Worm (Caenorhabditis elegans) whole organism, L3 larva: ENCODE measurements around the gene hlh-26.

ENCODE experiments used
- R02D3.7 ChIP-seq: fragments of 150-350 bp; optimal IDR thresholded peaks from 2 replicates; lab custom pipeline; 2014; ENCODE audit warnings: missing biosample characterization, missing genetic modification characterization
- ZK546.5 ChIP-seq: sonication (generic microtip); optimal IDR thresholded peaks from 2 replicates; lab custom pipeline; 2017; ENCODE audit warnings: missing biosample characterization, missing genetic modification characterization
- aly-2 ChIP-seq: fragments of 150-350 bp; optimal IDR thresholded peaks from 2 replicates; lab custom pipeline; 2014; ENCODE audit warnings: missing biosample characterization, missing genetic modification characterization
- ama-1 ChIP-seq: fragments of 150-350 bp; optimal IDR thresholded peaks from 2 replicates; lab custom pipeline; 2018
- ceh-9 ChIP-seq: sonication (generic microtip); optimal IDR thresholded peaks from 2 replicates; lab custom pipeline; 2018; ENCODE audit warnings: missing biosample characterization, missing genetic modification characterization
- elt-1 ChIP-seq: fragments of 150-350 bp; optimal IDR thresholded peaks from 2 replicates; lab custom pipeline; 2014; ENCODE audit warnings: missing biosample characterization, missing genetic modification characterization
- elt-2 ChIP-seq: sonication (generic microtip); optimal IDR thresholded peaks from 2 replicates; lab custom pipeline; 2016; ENCODE audit warnings: missing genetic modification reagents, mild to moderate bottlenecking, missing genetic modification characterization, missing compliant biosample characterization
- elt-3 ChIP-seq, 3 experiments: fragments of 150-350 bp in 1 of 3; sonication (generic microtip) in 2 of 3; optimal IDR thresholded peaks; 2 replicates in 2 of 3; 4 replicates in 1 of 3; lab custom pipeline; 2014 to 2017; ENCODE audit warnings: missing biosample characterization in 3 of 3, missing genetic modification characterization in 3 of 3
- eor-1 ChIP-seq, 2 experiments: fragments of 150-350 bp; optimal IDR thresholded peaks; 2 replicates each; lab custom pipeline; 2014 to 2018; ENCODE audit warnings: missing biosample characterization in 2 of 2, missing genetic modification characterization in 2 of 2
- fkh-2 ChIP-seq: fragments of 150-350 bp; optimal IDR thresholded peaks from 2 replicates; lab custom pipeline; 2014; ENCODE audit warnings: missing biosample characterization, missing genetic modification reagents, missing genetic modification characterization
- fos-1 ChIP-seq: fragments of 150-350 bp; optimal IDR thresholded peaks from 2 replicates; lab custom pipeline; 2014; ENCODE audit warnings: missing biosample characterization, missing genetic modification characterization
- hmg-11 ChIP-seq: sonication (generic microtip); optimal IDR thresholded peaks from 2 replicates; lab custom pipeline; 2016; ENCODE audit warnings: missing genetic modification characterization, missing compliant biosample characterization
- lin-15B ChIP-seq: fragments of 150-350 bp; optimal IDR thresholded peaks from 2 replicates; lab custom pipeline; 2014; ENCODE audit warnings: missing biosample characterization, missing genetic modification characterization
- lin-39 ChIP-seq: fragments of 150-350 bp; optimal IDR thresholded peaks from 2 replicates; lab custom pipeline; 2018; ENCODE audit warnings: missing biosample characterization, missing genetic modification reagents, missing genetic modification characterization
- mdl-1 ChIP-seq: fragments of 150-350 bp; optimal IDR thresholded peaks from 2 replicates; lab custom pipeline; 2014; ENCODE audit warnings: missing biosample characterization, missing genetic modification characterization
- mml-1 ChIP-seq: fragments of 150-350 bp; sonication (generic microtip); optimal IDR thresholded peaks from 3 replicates; lab custom pipeline; 2014; ENCODE audit warnings: missing biosample characterization, missing genetic modification characterization
- nhr-11 ChIP-seq: fragments of 150-350 bp; optimal IDR thresholded peaks from 2 replicates; lab custom pipeline; 2014; ENCODE audit warnings: missing biosample characterization, missing genetic modification characterization
- nhr-12 ChIP-seq: fragments of 150-350 bp; optimal IDR thresholded peaks from 2 replicates; lab custom pipeline; 2014; ENCODE audit warnings: missing biosample characterization, missing genetic modification characterization
- nhr-237 ChIP-seq: fragments of 150-350 bp; optimal IDR thresholded peaks from 2 replicates; lab custom pipeline; 2014; ENCODE audit warnings: missing biosample characterization, missing genetic modification characterization
- nhr-25 ChIP-seq: sonication (generic microtip); optimal IDR thresholded peaks from 2 replicates; lab custom pipeline; 2017; ENCODE audit warnings: missing biosample characterization, missing genetic modification characterization
- nhr-28 ChIP-seq: fragments of 150-350 bp; optimal IDR thresholded peaks from 2 replicates; lab custom pipeline; 2014; ENCODE audit warnings: missing biosample characterization, missing genetic modification characterization
- nhr-67 ChIP-seq: fragments of 150-350 bp; optimal IDR thresholded peaks from 2 replicates; lab custom pipeline; 2014; ENCODE audit warnings: missing biosample characterization, missing genetic modification characterization
- nhr-76 ChIP-seq: fragments of 150-350 bp; sonication (generic microtip); optimal IDR thresholded peaks from 5 replicates; lab custom pipeline; 2014; ENCODE audit warnings: missing biosample characterization, missing genetic modification characterization
- pha-4 ChIP-seq: fragments of 150-350 bp; optimal IDR thresholded peaks from 2 replicates; lab custom pipeline; 2014; ENCODE audit warnings: missing biosample characterization, missing genetic modification reagents, missing genetic modification characterization
- pqm-1 ChIP-seq: fragments of 150-350 bp; optimal IDR thresholded peaks from 2 replicates; lab custom pipeline; 2017; ENCODE audit warnings: missing biosample characterization, missing genetic modification characterization, inconsistent platforms
- sea-2 ChIP-seq: fragments of 150-350 bp; sonication (generic microtip); optimal IDR thresholded peaks from 4 replicates; lab custom pipeline; 2014; ENCODE audit warnings: missing biosample characterization, missing genetic modification reagents, missing genetic modification characterization
- snpc-4 ChIP-seq: fragments of 150-350 bp; optimal IDR thresholded peaks from 2 replicates; lab custom pipeline; 2014; ENCODE audit warnings: missing biosample characterization, missing genetic modification characterization
- tbx-2 ChIP-seq: sonication (generic microtip); optimal IDR thresholded peaks from 2 replicates; lab custom pipeline; 2016; ENCODE audit warnings: mild to moderate bottlenecking, missing genetic modification characterization, missing compliant biosample characterization
- unc-39 ChIP-seq: sonication (generic microtip); optimal IDR thresholded peaks from 4 replicates; lab custom pipeline; 2017; ENCODE audit warnings: missing biosample characterization, missing genetic modification characterization
- unc-62 ChIP-seq: fragments of 150-350 bp; sonication (generic microtip); optimal IDR thresholded peaks from 4 replicates; lab custom pipeline; 2014; ENCODE audit warnings: missing biosample characterization, missing genetic modification reagents, missing genetic modification characterization
- ztf-11 ChIP-seq: fragments of 150-350 bp; optimal IDR thresholded peaks from 2 replicates; lab custom pipeline; 2014; ENCODE audit warnings: missing biosample characterization, missing genetic modification characterization

hlh-26 gene

ce11 chrII:5557134-5557533 lies 23.6 kb upstream of the hlh-26 start:
- TF ChIP-seq nhr-237 (tag; lab: Kevin White, UChicago), result no peak
- peak; percentile 95 for TF ChIP-seq elt-2 (tag; lab: Kevin White, UChicago)
- TF ChIP-seq pqm-1 (tag; lab: Kevin White, UChicago), result peak; percentile 76

ce11 chrII:5556431-5556830 lies 22.9 kb upstream of the hlh-26 start, which contains the start of gene ins-11:
ins-11 (plus strand) TSS chrII:5556731.
- no peak for TF ChIP-seq nhr-25 (tag; lab: Kevin White, UChicago)
- TF ChIP-seq unc-62 (GFP tag; lab: Kevin White, UChicago), result no peak
- no peak for TF ChIP-seq mdl-1
- TF ChIP-seq hmg-11, result no peak
- TF ChIP-seq elt-3 (tag; optimal IDR thresholded peaks at IDR 0.05; lab: Kevin White, UChicago), result no peak
- TF ChIP-seq nhr-67 (tag; lab: Kevin White, UChicago), result no peak
- no peak for TF ChIP-seq nhr-28 (tag; lab: Kevin White, UChicago)
- no peak for TF ChIP-seq nhr-11 (tag; lab: Kevin White, UChicago)
- TF ChIP-seq pha-4 (tag; lab: Kevin White, UChicago), result no peak
- no peak for TF ChIP-seq lin-39 (tag; lab: Kevin White, UChicago)
- no peak for TF ChIP-seq lin-15B

DNA sequence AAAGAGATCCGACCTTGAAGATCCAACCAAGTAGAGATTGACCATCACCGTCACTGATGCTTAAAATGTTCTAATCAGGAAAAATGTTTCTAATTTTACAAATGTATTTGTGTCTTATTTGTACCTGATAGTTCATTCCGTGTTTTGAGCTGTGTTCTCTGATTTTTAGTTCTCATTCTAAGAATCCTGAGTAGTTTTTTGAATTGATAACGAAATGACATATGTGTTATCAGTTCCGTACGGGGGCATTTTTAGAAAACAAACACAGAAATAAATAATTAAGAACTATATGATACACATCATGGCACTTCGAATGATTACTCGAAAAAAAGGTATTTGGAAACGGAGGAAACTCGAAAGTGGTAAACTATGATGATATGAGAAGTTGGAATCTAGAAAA lies 22.0 kb upstream of the hlh-26 start:
- TF ChIP-seq nhr-76 (no peak), sea-2 (GFP tag; lab: Kevin White, UChicago) (no peak), elt-1 (tag; lab: Kevin White, UChicago) (no peak), elt-2 (tag; lab: Kevin White, UChicago) (peak; percentile 72)

ce11 chrII:5554788-5555187 lies 21.2 kb upstream of the hlh-26 start:
- TF ChIP-seq eor-1 (tag; optimal IDR thresholded peaks at IDR 0.05; lab: Kevin White, UChicago), result no peak
- TF ChIP-seq elt-2 (tag; lab: Kevin White, UChicago), result peak; percentile 33
- TF ChIP-seq snpc-4, result no peak
- TF ChIP-seq ama-1 (lab: Kevin White, UChicago), result no peak
- no peak for TF ChIP-seq nhr-11 (tag; lab: Kevin White, UChicago)
- TF ChIP-seq ztf-11 (tag; lab: Kevin White, UChicago), result no peak
- TF ChIP-seq nhr-67 (tag; lab: Kevin White, UChicago), result no peak
- TF ChIP-seq pqm-1 (tag; lab: Kevin White, UChicago), result peak; percentile 24

DNA sequence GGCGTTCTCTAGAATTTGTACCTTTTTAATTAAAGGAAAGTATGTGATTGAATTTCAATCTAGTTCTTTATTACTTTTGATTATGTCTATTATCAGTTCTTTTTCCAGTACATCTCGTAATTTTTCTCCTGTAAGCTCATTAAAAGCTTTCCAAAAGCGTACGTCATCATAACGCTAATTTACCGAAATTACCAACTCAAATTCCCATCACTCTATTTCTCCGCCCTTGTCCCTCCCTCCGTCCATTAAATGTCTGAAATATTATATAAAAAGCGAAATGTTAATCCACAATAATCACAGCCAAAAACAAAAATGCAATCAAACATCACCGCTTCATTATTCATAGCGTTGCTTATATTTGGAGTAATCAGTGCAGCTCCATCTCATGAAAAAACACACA lies 20.8 kb upstream of the hlh-26 start, which contains the start of gene ins-12:
ins-12 (plus strand) TSS at position 301 of the 400 bp plus-strand sequence.
- TF ChIP-seq ztf-11 (tag; lab: Kevin White, UChicago), result no peak
- no peak for TF ChIP-seq ZK546.5 (tag; lab: Kevin White, UChicago)
- TF ChIP-seq aly-2 (tag; lab: Kevin White, UChicago), result no peak
- TF ChIP-seq pqm-1 (tag; lab: Kevin White, UChicago), result no peak
- no peak for TF ChIP-seq sea-2 (GFP tag; lab: Kevin White, UChicago)
- no peak for TF ChIP-seq nhr-12 (tag; lab: Kevin White, UChicago)
- no peak for TF ChIP-seq tbx-2 (tag; lab: Kevin White, UChicago)
- TF ChIP-seq unc-62 (GFP tag; lab: Kevin White, UChicago), result no peak
- no peak for TF ChIP-seq elt-3 (tag; optimal IDR thresholded peaks at IDR 0.05; lab: Kevin White, UChicago)
- no peak for TF ChIP-seq elt-1 (tag; lab: Kevin White, UChicago)
- TF ChIP-seq fkh-2, result no peak
- no peak for TF ChIP-seq ceh-9 (tag; lab: Kevin White, UChicago)
- no peak for TF ChIP-seq mml-1 (tag; lab: Kevin White, UChicago)
- TF ChIP-seq nhr-237 (tag; lab: Kevin White, UChicago), result no peak
- TF ChIP-seq R02D3.7, result no peak
- TF ChIP-seq nhr-11 (tag; lab: Kevin White, UChicago), result no peak
- TF ChIP-seq lin-15B, result no peak
- TF ChIP-seq unc-39 (tag; lab: Kevin White, UChicago), result no peak

DNA sequence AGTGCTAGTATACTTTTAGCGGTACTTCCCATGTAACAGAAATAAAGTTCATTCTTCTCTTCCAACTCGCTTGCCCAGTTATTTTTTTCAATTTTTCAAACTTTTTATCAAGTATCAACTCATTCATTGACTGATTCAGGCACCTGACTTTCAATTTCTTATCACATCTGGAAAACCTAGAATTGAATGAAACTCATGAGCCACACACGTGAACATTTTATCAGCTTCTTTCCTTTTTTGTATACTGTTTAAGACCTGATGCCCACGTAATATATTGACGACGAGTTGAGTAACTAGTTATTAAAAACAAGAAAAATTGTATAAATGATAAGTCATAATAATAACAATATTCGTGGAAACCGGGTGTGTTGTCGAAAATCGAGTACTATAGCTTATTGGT lies 20.0 kb upstream of the hlh-26 start:
- TF ChIP-seq pha-4 (tag; lab: Kevin White, UChicago) (peak; percentile 67), fkh-2 (no peak), pqm-1 (tag; lab: Kevin White, UChicago) (peak; percentile 95), fos-1 (tag; lab: Kevin White, UChicago) (no peak), elt-2 (tag; lab: Kevin White, UChicago) (peak; percentile 92)
